Worm (Caenorhabditis elegans): Measurements from ENCODE around the gene npr-15.
A peak's percentile ranks its signal among the peaks of the same experiment; 100 is the strongest.

The npr-15 gene

ce11 chrIII:3677378-3677777 is 17.1 kb downstream of the npr-15 start:
- TF ChIP-seq zag-1 (tag; optimal IDR thresholded peaks at IDR 0.05) = peak; percentile 67
- peak; percentile 83 for TF ChIP-seq F13H6.1 (tag; optimal IDR thresholded peaks at IDR 0.05)
- peak; percentile 23 for TF ChIP-seq egl-27 (tag; optimal IDR thresholded peaks at IDR 0.05)
- TF ChIP-seq nhr-11 (tag; optimal IDR thresholded peaks at IDR 0.05) = no peak
- TF ChIP-seq ama-1 (optimal IDR thresholded peaks at IDR 0.05) = no peak
- TF ChIP-seq ztf-4 (tag; optimal IDR thresholded peaks at IDR 0.05) = peak; percentile 71
- peak; percentile 90 for TF ChIP-seq mab-5 (tag; optimal IDR thresholded peaks at IDR 0.05)
- peak; percentile 75 for TF ChIP-seq nhr-129 (tag; optimal IDR thresholded peaks at IDR 0.05)
- TF ChIP-seq C34F6.9 (tag; optimal IDR thresholded peaks at IDR 0.05) = peak; percentile 93
- peak; percentile 59 for TF ChIP-seq lin-13 (GFP tag; optimal IDR thresholded peaks at IDR 0.05)
- peak; percentile 50 for TF ChIP-seq sem-4 (tag; optimal IDR thresholded peaks at IDR 0.05)
- TF ChIP-seq crh-2 (tag; optimal IDR thresholded peaks at IDR 0.05) = peak; percentile 75
- peak; percentile 58 for TF ChIP-seq Y55F3AM.14 (GFP tag; optimal IDR thresholded peaks at IDR 0.05)
- no peak for TF ChIP-seq unc-39 (tag; optimal IDR thresholded peaks at IDR 0.05)
- no peak for TF ChIP-seq nhr-12 (tag; optimal IDR thresholded peaks at IDR 0.05)
- peak; percentile 47 to 84 for TF ChIP-seq lsy-2 (tag; optimal IDR thresholded peaks at IDR 0.05)
- TF ChIP-seq R02D3.7 (tag; optimal IDR thresholded peaks at IDR 0.05) = no peak
- peak; percentile 90 for TF ChIP-seq unc-55 (GFP tag; optimal IDR thresholded peaks at IDR 0.05)
- TF ChIP-seq nhr-21 (tag; optimal IDR thresholded peaks at IDR 0.05) = peak; percentile 36
- peak in 1 of 2 experiments; percentile 72 for TF ChIP-seq mdl-1 (tag; optimal IDR thresholded peaks at IDR 0.05)
- TF ChIP-seq sma-9 (GFP tag; optimal IDR thresholded peaks at IDR 0.05) = peak; percentile 81
- no peak for TF ChIP-seq sma-9 (tag; optimal IDR thresholded peaks at IDR 0.05)

- TF ChIP-seq nhr-10 (tag; optimal IDR thresholded peaks at IDR 0.05) = no peak
- TF ChIP-seq nhr-237 (tag; optimal IDR thresholded peaks at IDR 0.05) = no peak
- TF ChIP-seq lsy-2 (tag; optimal IDR thresholded peaks at IDR 0.05) = no peak
- TF ChIP-seq snpc-4 (tag; optimal IDR thresholded peaks at IDR 0.05) = no peak
- TF ChIP-seq C34F6.9 (tag; optimal IDR thresholded peaks at IDR 0.05) = no peak
- TF ChIP-seq blmp-1 (tag; optimal IDR thresholded peaks at IDR 0.05; ENCODE audit: insufficient read depth) = no peak
- no peak for TF ChIP-seq F13H6.1 (tag; optimal IDR thresholded peaks at IDR 0.05)
Measured at ce11 chrIII:3675480-3675879, 19.0 kb downstream of the npr-15 start.

ce11 chrIII:3674149-3674548 is 20.3 kb downstream of the npr-15 start:
- TF ChIP-seq gmeb-1 (tag; optimal IDR thresholded peaks at IDR 0.05) (no peak), blmp-1 (tag; optimal IDR thresholded peaks at IDR 0.05; ENCODE audit: insufficient read depth) (no peak), lin-11 (tag; optimal IDR thresholded peaks at IDR 0.05) (no peak), nhr-77 (tag; optimal IDR thresholded peaks at IDR 0.05) (no peak), nhr-129 (tag; optimal IDR thresholded peaks at IDR 0.05) (no peak), unc-39 (tag; optimal IDR thresholded peaks at IDR 0.05) (no peak), ztf-11 (tag; optimal IDR thresholded peaks at IDR 0.05) (no peak), F13H6.1 (tag; optimal IDR thresholded peaks at IDR 0.05) (no peak), nhr-21 (tag; optimal IDR thresholded peaks at IDR 0.05) (no peak), alr-1 (tag; optimal IDR thresholded peaks at IDR 0.05) (no peak), mbf-1 (tag; optimal IDR thresholded peaks at IDR 0.05) (no peak), unc-62 (GFP tag; optimal IDR thresholded peaks at IDR 0.05) (no peak)

- TF ChIP-seq R02D3.7 (tag; optimal IDR thresholded peaks at IDR 0.05) (no peak), F13H6.1 (tag; optimal IDR thresholded peaks at IDR 0.05) (peak; percentile 54), elt-1 (tag; optimal IDR thresholded peaks at IDR 0.05) (no peak), unc-55 (GFP tag; optimal IDR thresholded peaks at IDR 0.05) (no peak), nhr-77 (tag; optimal IDR thresholded peaks at IDR 0.05) (no peak), blmp-1 (tag; optimal IDR thresholded peaks at IDR 0.05; ENCODE audit: insufficient read depth) (peak; percentile 11), Y55F3AM.14 (GFP tag; optimal IDR thresholded peaks at IDR 0.05) (no peak), nhr-25 (tag; optimal IDR thresholded peaks at IDR 0.05) (peak; percentile 65), sem-4 (tag; optimal IDR thresholded peaks at IDR 0.05) (peak; percentile 4), nhr-23 (tag; optimal IDR thresholded peaks at IDR 0.05) (no peak), crh-2 (tag; optimal IDR thresholded peaks at IDR 0.05) (peak; percentile 48), skn-1 (tag; optimal IDR thresholded peaks at IDR 0.05) (no peak), lin-13 (GFP tag; optimal IDR thresholded peaks at IDR 0.05) (peak; percentile 22), sma-9 (GFP tag; optimal IDR thresholded peaks at IDR 0.05) (peak; percentile 12), sma-9 (tag; optimal IDR thresholded peaks at IDR 0.05) (no peak), nhr-6 (tag; optimal IDR thresholded peaks at IDR 0.05) (no peak), nhr-129 (tag; optimal IDR thresholded peaks at IDR 0.05) (peak; percentile 38), peb-1 (tag; optimal IDR thresholded peaks at IDR 0.05) (no peak), sma-3 (GFP tag; optimal IDR thresholded peaks at IDR 0.05) (no peak), lsy-2 (tag; optimal IDR thresholded peaks at IDR 0.05) (peak in 1 of 2 experiments; percentile 20), mdl-1 (tag; optimal IDR thresholded peaks at IDR 0.05) (no peak), nhr-21 (tag; optimal IDR thresholded peaks at IDR 0.05) (no peak), ceh-16 (tag; optimal IDR thresholded peaks at IDR 0.05) (no peak)
Measured at ce11 chrIII:3672839-3673238, 21.6 kb downstream of the npr-15 start.

All from whole organism, L2 larva.